Fruit fly (Drosophila melanogaster): ENCODE measurements around the gene hook.

hook gene

DNA sequence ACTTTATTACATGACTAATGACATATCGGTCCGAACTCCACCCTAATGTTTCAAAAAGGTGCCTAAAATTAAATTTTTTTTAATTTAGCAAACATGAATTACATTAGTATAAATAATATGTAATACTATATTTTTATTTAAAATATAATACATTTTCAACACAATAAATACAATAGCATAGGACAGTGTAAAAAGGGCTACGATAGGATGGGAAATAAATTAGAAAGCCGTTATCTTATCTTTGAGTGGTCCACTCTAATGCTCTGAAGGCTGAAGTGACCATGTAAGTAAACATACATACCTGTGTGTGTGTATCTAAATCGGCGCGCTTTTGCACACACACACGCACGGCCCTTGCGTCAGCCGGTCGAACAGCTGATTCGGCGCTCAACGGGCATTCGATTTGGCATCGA lies 30.3 kb downstream of the hook start, which contains the start of gene CG31793:
TSS of gene CG31793 (plus strand) at position 409 of the 413 bp plus-strand sequence.
- no peak for TF ChIP-seq Mnt (GFP tag; optimal IDR thresholded peaks at IDR 0.05)
- TF ChIP-seq Hr96 (GFP tag; optimal IDR thresholded peaks at IDR 0.05): no peak
- TF ChIP-seq bab1 (GFP tag; optimal IDR thresholded peaks at IDR 0.05): peak; percentile 84
- TF ChIP-seq CG5204 (GFP tag; optimal IDR thresholded peaks at IDR 0.05): peak; percentile 12
- TF ChIP-seq CG7045 (GFP tag; optimal IDR thresholded peaks at IDR 0.05): peak; percentile 47
- TF ChIP-seq tj (GFP tag; optimal IDR thresholded peaks at IDR 0.05): no peak
- no peak for TF ChIP-seq Clk (GFP tag; optimal IDR thresholded peaks at IDR 0.05)
- TF ChIP-seq CG1620 (GFP tag; optimal IDR thresholded peaks at IDR 0.05): no peak
- TF ChIP-seq cnc (optimal IDR thresholded peaks at IDR 0.05): no peak
- TF ChIP-seq CG12768 (GFP tag; optimal IDR thresholded peaks at IDR 0.05): no peak
- TF ChIP-seq kay (GFP tag; ENCODE audit: borderline replicate concordance): no peak
- peak; percentile 85 for TF ChIP-seq CG7101 (tag; optimal IDR thresholded peaks at IDR 0.05)
- TF ChIP-seq cic (GFP tag; optimal IDR thresholded peaks at IDR 0.05): peak; percentile 89
- TF ChIP-seq CG11617 (GFP tag; optimal IDR thresholded peaks at IDR 0.05): peak; percentile 79
- TF ChIP-seq toe (GFP tag; optimal IDR thresholded peaks at IDR 0.05): peak; percentile 18
- TF ChIP-seq CG33017 (tag; optimal IDR thresholded peaks at IDR 0.05): peak; percentile 56
- peak; percentile 68 for TF ChIP-seq CG14711 (tag; optimal IDR thresholded peaks at IDR 0.05)
- TF ChIP-seq pad (GFP tag; optimal IDR thresholded peaks at IDR 0.05): peak; percentile 23
- TF ChIP-seq Crg-1 (GFP tag; optimal IDR thresholded peaks at IDR 0.05): peak; percentile 55
- TF ChIP-seq ovo (GFP tag; optimal IDR thresholded peaks at IDR 0.05): peak; percentile 61

DNA sequence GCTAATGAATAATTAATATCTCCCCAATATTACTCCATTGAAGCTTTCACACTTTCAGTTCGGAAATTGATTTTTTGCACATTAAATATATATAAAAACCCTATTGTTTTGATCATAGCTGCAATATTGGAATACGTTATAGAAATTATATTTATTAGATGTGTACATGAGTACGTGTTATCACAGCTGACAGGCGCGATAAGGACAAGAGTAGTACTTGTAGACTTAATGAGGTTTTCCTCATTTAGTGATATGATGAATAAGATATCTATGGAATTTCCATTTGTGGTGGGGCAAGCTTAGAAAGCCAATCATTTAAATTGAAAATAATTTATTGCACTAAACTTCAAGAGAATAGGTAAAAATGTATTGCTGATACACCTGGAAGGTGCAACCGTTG lies 30.8 kb downstream of the hook start:
- TF ChIP-seq pad (GFP tag; optimal IDR thresholded peaks at IDR 0.05) (no peak), Clk (GFP tag; optimal IDR thresholded peaks at IDR 0.05) (no peak), CG14711 (tag; optimal IDR thresholded peaks at IDR 0.05) (no peak)

- TF ChIP-seq Crg-1 (GFP tag; optimal IDR thresholded peaks at IDR 0.05): no peak
Observed at dm6 chr2L:18997148-18997547, 36.1 kb downstream of the hook start, which contains the start of gene CG31792. Gene CG31792, plus strand, starts transcription at chr2L:18997448.

dm6 chr2L:18995660-18996417 lies 37.5 kb downstream of the hook start, which contains the start of gene CG10650:
Gene CG10650, minus strand, starts transcription at chr2L:18995934.
- TF ChIP-seq CG7101 (tag; optimal IDR thresholded peaks at IDR 0.05): no peak
- TF ChIP-seq kay (GFP tag; ENCODE audit: borderline replicate concordance): peak; percentile 92
- peak; percentile 79 for TF ChIP-seq cic (GFP tag; optimal IDR thresholded peaks at IDR 0.05)
- no peak for TF ChIP-seq CG11617 (GFP tag; optimal IDR thresholded peaks at IDR 0.05)
- TF ChIP-seq ovo (GFP tag; optimal IDR thresholded peaks at IDR 0.05): no peak
- TF ChIP-seq Mnt (GFP tag; optimal IDR thresholded peaks at IDR 0.05): peak; percentile 48
- no peak for TF ChIP-seq CG12768 (GFP tag; optimal IDR thresholded peaks at IDR 0.05)
- no peak for TF ChIP-seq CG5204 (GFP tag; optimal IDR thresholded peaks at IDR 0.05)
- no peak for TF ChIP-seq CG7045 (GFP tag; optimal IDR thresholded peaks at IDR 0.05)

DNA sequence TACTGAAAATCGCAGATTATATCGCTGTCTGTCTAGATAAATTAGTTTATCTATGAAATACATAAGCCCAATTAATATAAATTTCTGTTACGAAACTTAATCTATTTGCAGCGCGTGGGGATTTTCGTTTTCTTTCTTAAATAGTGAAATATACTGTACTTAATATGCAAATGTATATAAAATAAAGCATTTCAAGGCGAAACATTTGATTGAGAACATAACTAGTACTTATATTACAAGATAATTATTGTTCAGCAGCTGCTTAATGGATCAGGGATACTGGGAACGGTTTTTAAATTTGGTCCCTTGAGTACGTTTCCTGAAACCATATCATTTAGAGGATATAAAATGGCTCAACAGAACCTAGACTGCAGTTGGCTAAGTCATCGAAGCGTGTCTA lies 41.1 kb downstream of the hook start, which contains the start of gene CG46465:
TSS of gene CG46465 (plus strand) at position 301 of the 400 bp plus-strand sequence.
- TF ChIP-seq CG14711 (tag; optimal IDR thresholded peaks at IDR 0.05) (no peak), kay (GFP tag; ENCODE audit: borderline replicate concordance) (peak; percentile 87), cic (GFP tag; optimal IDR thresholded peaks at IDR 0.05) (no peak)

- TF ChIP-seq CG33017 (tag; optimal IDR thresholded peaks at IDR 0.05): no peak
- TF ChIP-seq CG12768 (GFP tag; optimal IDR thresholded peaks at IDR 0.05): no peak
- TF ChIP-seq CG7045 (GFP tag; optimal IDR thresholded peaks at IDR 0.05): no peak
Observed at dm6 chr2L:18990720-18991119, 42.6 kb downstream of the hook start, which contains the start of gene CG15169. Gene CG15169, plus strand, starts transcription at chr2L:18991020.

- TF ChIP-seq CG11617 (GFP tag; optimal IDR thresholded peaks at IDR 0.05): no peak
- no peak for TF ChIP-seq pad (GFP tag; optimal IDR thresholded peaks at IDR 0.05)
- no peak for TF ChIP-seq kay (GFP tag; ENCODE audit: borderline replicate concordance)
- TF ChIP-seq Mnt (GFP tag; optimal IDR thresholded peaks at IDR 0.05): no peak
- TF ChIP-seq CG1620 (GFP tag; optimal IDR thresholded peaks at IDR 0.05): no peak
- TF ChIP-seq toe (GFP tag; optimal IDR thresholded peaks at IDR 0.05): no peak
- TF ChIP-seq Hr96 (GFP tag; optimal IDR thresholded peaks at IDR 0.05): no peak
- no peak for TF ChIP-seq ovo (GFP tag; optimal IDR thresholded peaks at IDR 0.05)
- TF ChIP-seq Clk (GFP tag; optimal IDR thresholded peaks at IDR 0.05): no peak
- TF ChIP-seq CG5204 (GFP tag; optimal IDR thresholded peaks at IDR 0.05): no peak
- no peak for TF ChIP-seq CG7101 (tag; optimal IDR thresholded peaks at IDR 0.05)
- TF ChIP-seq Crg-1 (GFP tag; optimal IDR thresholded peaks at IDR 0.05): no peak
- no peak for TF ChIP-seq bab1 (GFP tag; optimal IDR thresholded peaks at IDR 0.05)
- TF ChIP-seq CG14711 (tag; optimal IDR thresholded peaks at IDR 0.05): no peak
- no peak for TF ChIP-seq cic (GFP tag; optimal IDR thresholded peaks at IDR 0.05)
- no peak for TF ChIP-seq CG12768 (GFP tag; optimal IDR thresholded peaks at IDR 0.05)
- TF ChIP-seq CG7045 (GFP tag; optimal IDR thresholded peaks at IDR 0.05): no peak
- no peak for TF ChIP-seq cnc (optimal IDR thresholded peaks at IDR 0.05)
Observed at dm6 chr2L:18990133-18990532, 43.2 kb downstream of the hook start, which contains the start of gene CG15170. Gene CG15170, minus strand, starts transcription at chr2L:18990233.
